Worm (Caenorhabditis elegans) whole organism, L1 larva: ENCODE data around the gene C28A5.6.

Experiments used
- C04F5.9 ChIP-seq: sonication (generic microtip); optimal IDR thresholded peaks from 2 replicates; lab custom pipeline; 2016; ENCODE audit warnings: missing genetic modification characterization, missing compliant biosample characterization
- C16A3.4 ChIP-seq: fragments of 150-350 bp; optimal IDR thresholded peaks from 2 replicates; lab custom pipeline; 2014; ENCODE audit warnings: missing biosample characterization, missing genetic modification characterization
- aly-2 ChIP-seq: fragments of 150-350 bp; optimal IDR thresholded peaks from 2 replicates; lab custom pipeline; 2014; ENCODE audit warnings: missing biosample characterization, missing genetic modification characterization
- ama-1 ChIP-seq: fragments of 150-350 bp; optimal IDR thresholded peaks from 2 replicates; lab custom pipeline; 2014
- blmp-1 ChIP-seq: fragments of 150-350 bp; optimal IDR thresholded peaks from 2 replicates; lab custom pipeline; 2014; ENCODE audit warnings: missing biosample characterization, missing genetic modification characterization
- ceh-82 ChIP-seq, 3 experiments: fragments of 150-350 bp in 1 of 3; sonication (generic microtip) in 2 of 3; optimal IDR thresholded peaks; 2 replicates each; lab custom pipeline; 2014 to 2017; ENCODE audit warnings: missing biosample characterization in 3 of 3, missing genetic modification characterization in 3 of 3
- ceh-88 ChIP-seq: fragments of 200-800 bp; sonication (Bioruptor generic); IDR thresholded peaks from 2 replicates; pipeline ENCODE4 v1.3.6; 2022; ENCODE audit warnings: missing genetic modification characterization, missing compliant biosample characterization
- ceh-90 ChIP-seq: sonication (generic microtip); optimal IDR thresholded peaks from 2 replicates; lab custom pipeline; 2016; ENCODE audit warnings: missing genetic modification characterization, missing compliant biosample characterization
- dsc-1 ChIP-seq: sonication (generic microtip); optimal IDR thresholded peaks from 2 replicates; lab custom pipeline; 2016; ENCODE audit warnings: mild to moderate bottlenecking, missing genetic modification characterization, missing compliant biosample characterization
- efl-1 ChIP-seq, 4 experiments: fragments of 150-350 bp; optimal IDR thresholded peaks in 3 of 4; peaks in 1 of 4; 1 replicate in 1 of 4; 2 replicates in 3 of 4; lab custom pipeline; 2014; ENCODE audit warnings: missing biosample characterization in 2 of 4, missing genetic modification characterization in 2 of 4, missing genetic modification reagents in 2 of 4
- efl-3 ChIP-seq: fragments of 200-800 bp; sonication (Bioruptor generic); optimal IDR thresholded peaks from 2 replicates; lab custom pipeline; 2018; ENCODE audit warnings: mild to moderate bottlenecking, missing genetic modification characterization, missing compliant biosample characterization
- egl-13 ChIP-seq: sonication (generic microtip); optimal IDR thresholded peaks from 2 replicates; lab custom pipeline; 2016; ENCODE audit warnings: missing genotype, missing genetic modification reagents, missing genetic modification characterization, missing compliant biosample characterization
- elt-2 ChIP-seq: sonication (generic microtip); optimal IDR thresholded peaks from 2 replicates; lab custom pipeline; 2016; ENCODE audit warnings: missing genetic modification characterization, mild to moderate bottlenecking, inconsistent platforms, missing compliant biosample characterization, missing genetic modification reagents
- elt-3 ChIP-seq, 6 experiments: fragments of 150-350 bp in 1 of 6; sonication (generic microtip); optimal IDR thresholded peaks; 2 replicates each; lab custom pipeline; 2017 to 2018; ENCODE audit warnings: missing biosample characterization in 6 of 6, missing genetic modification characterization in 6 of 6, inconsistent platforms in 1 of 6
- ets-5 ChIP-seq: fragments of 200-800 bp; sonication (Bioruptor generic); IDR thresholded peaks from 2 replicates; pipeline ENCODE4 v1.3.6; 2022; ENCODE audit warnings: missing genetic modification characterization, missing compliant biosample characterization
- fkh-8 ChIP-seq: sonication (generic microtip); optimal IDR thresholded peaks from 2 replicates; lab custom pipeline; 2016; ENCODE audit warnings: mild to moderate bottlenecking, missing genetic modification characterization, missing compliant biosample characterization
- fos-1 ChIP-seq: fragments of 150-350 bp; optimal IDR thresholded peaks from 2 replicates; lab custom pipeline; 2014; ENCODE audit warnings: missing biosample characterization, missing genetic modification characterization
- hlh-17 ChIP-seq: fragments of 200-800 bp; sonication (Bioruptor generic); optimal IDR thresholded peaks from 2 replicates; lab custom pipeline; 2018; ENCODE audit warnings: missing genetic modification characterization, mild to moderate bottlenecking, missing compliant biosample characterization, moderate library complexity, borderline replicate concordance
- hlh-4 ChIP-seq: sonication (generic microtip); optimal IDR thresholded peaks from 2 replicates; lab custom pipeline; 2016; ENCODE audit warnings: mild to moderate bottlenecking, missing genetic modification characterization, missing compliant biosample characterization
- hpl-2 ChIP-seq: fragments of 150-350 bp; optimal IDR thresholded peaks from 2 replicates; lab custom pipeline; 2014; ENCODE audit warnings: missing biosample characterization, missing genetic modification reagents, missing genetic modification characterization
- isw-1 ChIP-seq: fragments of 200-800 bp; sonication (Bioruptor generic); IDR thresholded peaks from 2 replicates; pipeline ENCODE4 v1.3.6; 2022; ENCODE audit warnings: missing genetic modification characterization, missing compliant biosample characterization
- lin-13 ChIP-seq: fragments of 150-350 bp; optimal IDR thresholded peaks from 2 replicates; lab custom pipeline; 2014; ENCODE audit warnings: missing biosample characterization, missing genetic modification reagents, missing genetic modification characterization
- lin-35 ChIP-seq, 2 experiments: fragments of 150-350 bp; optimal IDR thresholded peaks; 2 replicates each; lab custom pipeline; 2014; ENCODE audit warnings: missing biosample characterization in 2 of 2, missing genetic modification characterization in 2 of 2, missing genetic modification reagents in 2 of 2
- mab-9 ChIP-seq: fragments of 200-800 bp; sonication (Bioruptor generic); IDR thresholded peaks from 2 replicates; pipeline ENCODE4 v1.3.6; 2022; ENCODE audit warnings: missing genetic modification reagents, missing genetic modification characterization, missing compliant biosample characterization
- mdl-1 ChIP-seq, 2 experiments: fragments of 150-350 bp; optimal IDR thresholded peaks; 2 replicates each; lab custom pipeline; 2014 to 2017; ENCODE audit warnings: missing biosample characterization in 2 of 2, missing genetic modification characterization in 2 of 2, inconsistent platforms in 1 of 2
- mef-2 ChIP-seq: fragments of 150-350 bp; optimal IDR thresholded peaks from 2 replicates; lab custom pipeline; 2014; ENCODE audit warnings: missing biosample characterization, missing genetic modification characterization
- nhr-11 ChIP-seq: fragments of 150-350 bp; optimal IDR thresholded peaks from 2 replicates; lab custom pipeline; 2014; ENCODE audit warnings: missing biosample characterization, missing genetic modification characterization
- nhr-20 ChIP-seq: sonication (generic microtip); optimal IDR thresholded peaks from 2 replicates; lab custom pipeline; 2016; ENCODE audit warnings: mild to moderate bottlenecking, missing genetic modification characterization, missing compliant biosample characterization
- nhr-28 ChIP-seq: fragments of 150-350 bp; optimal IDR thresholded peaks from 2 replicates; lab custom pipeline; 2014; ENCODE audit warnings: missing biosample characterization, missing genetic modification characterization
- nhr-47 ChIP-seq: sonication (generic microtip); optimal IDR thresholded peaks from 2 replicates; lab custom pipeline; 2016; ENCODE audit warnings: mild to moderate bottlenecking, missing genetic modification characterization, moderate library complexity, missing compliant biosample characterization
- nhr-71 ChIP-seq: sonication (generic microtip); optimal IDR thresholded peaks from 2 replicates; lab custom pipeline; 2016; ENCODE audit warnings: mild to moderate bottlenecking, missing genetic modification characterization, moderate library complexity, missing compliant biosample characterization
- pag-3 ChIP-seq: sonication (generic microtip); optimal IDR thresholded peaks from 2 replicates; lab custom pipeline; 2017; ENCODE audit warnings: missing genetic modification characterization, mild to moderate bottlenecking, missing compliant biosample characterization, antibody characterized with exemption, borderline replicate concordance; ENCODE audit not compliant: insufficient read depth
- pax-3 ChIP-seq: fragments of 200-800 bp; sonication (Bioruptor generic); optimal IDR thresholded peaks from 2 replicates; lab custom pipeline; 2018; ENCODE audit warnings: mild to moderate bottlenecking, missing genetic modification characterization, moderate library complexity, missing compliant biosample characterization
- pqm-1 ChIP-seq: sonication (generic microtip); optimal IDR thresholded peaks from 3 replicates; lab custom pipeline; 2017; ENCODE audit warnings: missing biosample characterization, missing genetic modification characterization
- rnt-1 ChIP-seq: sonication (generic microtip); optimal IDR thresholded peaks from 2 replicates; lab custom pipeline; 2016; ENCODE audit warnings: mild to moderate bottlenecking, missing genetic modification characterization, moderate library complexity, missing compliant biosample characterization
- skn-1 ChIP-seq: fragments of 150-350 bp; optimal IDR thresholded peaks from 2 replicates; lab custom pipeline; 2014; ENCODE audit warnings: missing biosample characterization, missing genetic modification characterization
- snu-23 ChIP-seq: sonication (generic microtip); optimal IDR thresholded peaks from 2 replicates; lab custom pipeline; 2016; ENCODE audit warnings: missing genetic modification characterization, missing compliant biosample characterization
- sox-4 ChIP-seq: sonication (generic microtip); optimal IDR thresholded peaks from 2 replicates; lab custom pipeline; 2016; ENCODE audit warnings: missing genetic modification characterization, missing compliant biosample characterization
- sptf-1 ChIP-seq: fragments of 150-350 bp; optimal IDR thresholded peaks from 2 replicates; lab custom pipeline; 2014; ENCODE audit warnings: missing biosample characterization, missing genetic modification characterization
- sup-37 ChIP-seq: fragments of 200-800 bp; sonication (Bioruptor generic); optimal IDR thresholded peaks from 2 replicates; lab custom pipeline; 2018; ENCODE audit warnings: mild to moderate bottlenecking, missing genetic modification characterization, missing compliant biosample characterization
- tbx-2 ChIP-seq: sonication (generic microtip); optimal IDR thresholded peaks from 2 replicates; lab custom pipeline; 2016; ENCODE audit warnings: missing genetic modification characterization, missing compliant biosample characterization
- unc-130 ChIP-seq: fragments of 150-350 bp; optimal IDR thresholded peaks from 2 replicates; lab custom pipeline; 2017; ENCODE audit warnings: missing biosample characterization, missing genetic modification characterization, inconsistent platforms
- unc-30 ChIP-seq: sonication (generic microtip); optimal IDR thresholded peaks from 2 replicates; lab custom pipeline; 2017; ENCODE audit warnings: missing biosample characterization, missing genetic modification characterization
- unc-86 ChIP-seq: sonication (generic microtip); optimal IDR thresholded peaks from 2 replicates; lab custom pipeline; 2016; ENCODE audit warnings: missing genetic modification characterization, missing compliant biosample characterization
- unc-98 ChIP-seq: fragments of 200-800 bp; sonication (Bioruptor generic); IDR thresholded peaks from 2 replicates; pipeline ENCODE4 v1.3.6; 2022; ENCODE audit warnings: missing genetic modification characterization, missing compliant biosample characterization
- vab-15 ChIP-seq: sonication (generic microtip); optimal IDR thresholded peaks from 2 replicates; lab custom pipeline; 2017; ENCODE audit warnings: missing genotype, mild to moderate bottlenecking, missing genetic modification characterization, missing compliant biosample characterization
- xbp-1 ChIP-seq: sonication (generic microtip); optimal IDR thresholded peaks from 2 replicates; lab custom pipeline; 2016; ENCODE audit warnings: missing genetic modification characterization, missing compliant biosample characterization
- zag-1 ChIP-seq: fragments of 150-350 bp; optimal IDR thresholded peaks from 2 replicates; lab custom pipeline; 2014; ENCODE audit warnings: missing biosample characterization, missing genetic modification characterization
- zip-4 ChIP-seq: fragments of 200-800 bp; sonication (Bioruptor generic); optimal IDR thresholded peaks from 2 replicates; lab custom pipeline; 2018; ENCODE audit warnings: mild to moderate bottlenecking, missing genetic modification characterization, moderate library complexity, missing compliant biosample characterization
- ztf-11 ChIP-seq, 2 experiments: sonication (generic microtip); optimal IDR thresholded peaks; 2 replicates each; lab custom pipeline; 2016 to 2017; ENCODE audit warnings: missing genetic modification characterization in 2 of 2, missing biosample characterization in 1 of 2, missing compliant biosample characterization in 1 of 2
- ztf-4 ChIP-seq: fragments of 150-350 bp; optimal IDR thresholded peaks from 2 replicates; lab custom pipeline; 2014; ENCODE audit warnings: missing biosample characterization, missing genetic modification characterization

The C28A5.6 gene

DNA sequence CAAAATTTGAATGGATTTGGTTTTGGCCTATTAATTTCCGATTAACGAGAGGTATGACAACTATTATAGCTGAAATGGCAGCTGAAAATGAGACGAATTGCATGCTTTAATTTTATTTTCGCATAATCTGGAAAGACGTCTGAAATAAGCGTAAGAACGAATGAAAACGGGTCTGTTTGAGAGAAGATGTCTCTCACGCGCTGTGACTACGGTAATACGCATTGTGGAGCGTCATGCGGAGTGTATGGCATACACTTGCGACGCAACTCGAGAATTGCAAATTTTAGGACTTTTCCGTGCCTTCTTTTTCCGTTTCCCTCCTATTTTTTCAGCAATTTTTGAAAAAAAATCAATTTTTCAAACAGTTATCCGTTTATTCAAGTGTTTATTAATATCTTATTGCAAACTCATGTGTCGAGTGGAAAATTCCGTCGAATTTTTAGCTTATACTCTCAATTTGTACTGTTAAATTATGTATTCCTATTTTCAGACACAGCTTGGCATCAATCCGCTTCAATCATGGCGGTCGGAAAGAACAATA lies 46.2 kb upstream of the C28A5.6 start, which contains the start of gene rps-1 (continued):
- TF ChIP-seq mab-9 (peak; percentile 98), hlh-17 (GFP tag; lab: Kevin White, UChicago) (no peak), lin-35 (GFP tag; optimal IDR thresholded peaks at IDR 0.05; lab: Kevin White, UChicago) (peak; percentile 96 to 97), pax-3 (peak; percentile 97), C04F5.9 (tag; lab: Kevin White, UChicago) (peak; percentile 97), sup-37 (GFP tag; lab: Kevin White, UChicago) (peak; percentile 96), zag-1 (peak; percentile 59), efl-1 (optimal IDR thresholded peaks at IDR 0.05; lab: Kevin White, UChicago) (peak; percentile 96 to 97), efl-1 (GFP tag; optimal IDR thresholded peaks at IDR 0.05 in 1 of 2; lab: Kevin White, UChicago) (peak; percentile 91 to 99), sox-4 (tag; lab: Kevin White, UChicago) (peak; percentile 95), nhr-47 (tag; lab: Kevin White, UChicago) (peak; percentile 99), nhr-71 (tag; lab: Kevin White, UChicago) (peak; percentile 99), hlh-4 (peak; percentile 67), pqm-1 (tag; lab: Kevin White, UChicago) (peak; percentile 50), ceh-82 (tag; optimal IDR thresholded peaks at IDR 0.05; lab: Kevin White, UChicago) (peak; percentile 99 to 100 (median 99)), skn-1 (tag; lab: Kevin White, UChicago) (peak; percentile 95), sptf-1 (no peak), tbx-2 (tag; lab: Kevin White, UChicago) (peak; percentile 99), elt-3 (tag; optimal IDR thresholded peaks at IDR 0.05; lab: Kevin White, UChicago) (peak; percentile 93 to 99 (median 98)), elt-2 (tag; lab: Kevin White, UChicago) (peak; percentile 93), mef-2 (tag; lab: Kevin White, UChicago) (peak; percentile 94), unc-86 (tag; lab: Kevin White, UChicago) (peak; percentile 99), blmp-1 (tag; lab: Kevin White, UChicago) (peak; percentile 87), ztf-11 (tag; optimal IDR thresholded peaks at IDR 0.05; lab: Kevin White, UChicago) (peak in 1 of 2 experiments; percentile 98), ceh-90 (tag; lab: Kevin White, UChicago) (peak; percentile 65), ceh-88 (GFP tag; lab: Robert Waterston, UW) (peak; percentile 95), unc-130 (peak; percentile 99), ztf-4 (peak; percentile 100), lin-13 (GFP tag; lab: Kevin White, UChicago) (peak; percentile 98), C16A3.4 (tag; lab: Kevin White, UChicago) (peak; percentile 99), aly-2 (peak; percentile 97), egl-13 (tag; lab: Kevin White, UChicago) (peak; percentile 99), nhr-11 (tag; lab: Kevin White, UChicago) (peak; percentile 94), snu-23 (peak; percentile 100), zip-4 (peak; percentile 95), unc-30 (tag; lab: Kevin White, UChicago) (peak; percentile 87), xbp-1 (tag; lab: Kevin White, UChicago) (peak; percentile 99), rnt-1 (peak; percentile 99), isw-1 (GFP tag; lab: Robert Waterston, UW) (peak; percentile 99), pag-3 (tag; lab: Kevin White, UChicago) (peak; percentile 33), vab-15 (tag; lab: Kevin White, UChicago) (peak; percentile 96), fos-1 (tag; lab: Kevin White, UChicago) (peak; percentile 96), ets-5 (0 out of 2 replicates have a peak, but pooled peaks have one; percentile 11), dsc-1 (peak; percentile 99), ama-1 (lab: Kevin White, UChicago) (peak; percentile 92), mdl-1 (tag; optimal IDR thresholded peaks at IDR 0.05; lab: Kevin White, UChicago) (peak; percentile 55 to 98), hpl-2 (peak; percentile 94), unc-98 (peak; percentile 92), fkh-8 (tag; lab: Kevin White, UChicago) (peak; percentile 99), nhr-28 (tag; lab: Kevin White, UChicago) (peak; percentile 60), nhr-20 (tag; lab: Kevin White, UChicago) (peak; percentile 99), efl-3 (peak; percentile 88)
